Fruit fly (Drosophila melanogaster) whole organism, embryonic: ENCODE results near the gene Scgbeta.

Source experiments
- Bdp1 ChIP-seq: fragments of 200-800 bp; sonication (Bioruptor generic); optimal IDR thresholded peaks from 3 replicates; lab custom pipeline; 2016; ENCODE audit warnings: missing biosample characterization, missing genetic modification characterization
- CG10274 ChIP-seq: fragments of 200-800 bp; sonication (Bioruptor generic); optimal IDR thresholded peaks from 3 replicates; lab custom pipeline; 2017; ENCODE audit warnings: missing biosample characterization, mild to moderate bottlenecking, missing genetic modification characterization
- CG11093 ChIP-seq: fragments of 200-800 bp; sonication (Bioruptor generic); IDR thresholded peaks from 3 replicates; pipeline ENCODE4 v1.3.6; 2022; ENCODE audit warnings: missing biosample characterization, missing genetic modification characterization
- CG12219 ChIP-seq: fragments of 200-800 bp; sonication (Bioruptor generic); optimal IDR thresholded peaks from 3 replicates; lab custom pipeline; 2018; ENCODE audit warnings: missing biosample characterization, mild to moderate bottlenecking, missing genetic modification characterization
- CG14710 ChIP-seq: fragments of 200-800 bp; sonication (Bioruptor generic); optimal IDR thresholded peaks from 3 replicates; lab custom pipeline; 2019; ENCODE audit warnings: missing biosample characterization, mild to moderate bottlenecking, missing genetic modification characterization, moderate library complexity
- CG16779 ChIP-seq: fragments of 200-800 bp; sonication (Bioruptor generic); IDR thresholded peaks from 2 replicates; pipeline ENCODE4 v1.3.6; 2022; ENCODE audit warnings: missing biosample characterization, missing genetic modification characterization
- CG17912 ChIP-seq: fragments of 200-800 bp; sonication (Bioruptor generic); optimal IDR thresholded peaks from 2 replicates; lab custom pipeline; 2018; ENCODE audit warnings: missing biosample characterization, mild to moderate bottlenecking, missing genetic modification characterization
- CG18011 ChIP-seq: fragments of 200-800 bp; sonication (Bioruptor generic); optimal IDR thresholded peaks from 2 replicates; lab custom pipeline; 2017; ENCODE audit warnings: missing biosample characterization, missing genetic modification characterization, mild to moderate bottlenecking, moderate library complexity, missing genotype
- CG1832 ChIP-seq: fragments of 200-800 bp; sonication (Bioruptor generic); optimal IDR thresholded peaks from 2 replicates; lab custom pipeline; 2017; ENCODE audit warnings: missing biosample characterization, mild to moderate bottlenecking, missing genetic modification characterization, inconsistent platforms
- CG18476 ChIP-seq: fragments of 200-800 bp; sonication (Bioruptor generic); optimal IDR thresholded peaks from 2 replicates; lab custom pipeline; 2016; ENCODE audit warnings: missing biosample characterization, mild to moderate bottlenecking, missing genetic modification characterization
- CG30020 ChIP-seq: fragments of 200-800 bp; optimal IDR thresholded peaks from 2 replicates; lab custom pipeline; 2019; ENCODE audit warnings: missing biosample characterization, mild to moderate bottlenecking, missing genetic modification characterization, moderate library complexity
- CG31441 ChIP-seq: fragments of 200-800 bp; sonication (Bioruptor generic); IDR thresholded peaks from 2 replicates; pipeline ENCODE4 v1.3.6; 2022; ENCODE audit warnings: missing biosample characterization, missing genetic modification characterization
- CG32532 ChIP-seq: fragments of 200-800 bp; sonication (Bioruptor generic); IDR thresholded peaks from 2 replicates; pipeline ENCODE4 v1.3.6; 2022; ENCODE audit warnings: missing biosample characterization, missing genetic modification characterization
- CG4328 ChIP-seq: fragments of 200-800 bp; sonication (Bioruptor generic); optimal IDR thresholded peaks from 3 replicates; lab custom pipeline; 2017; ENCODE audit warnings: missing biosample characterization, missing genetic modification reagents, missing genetic modification characterization
- CG4360 ChIP-seq: fragments of 200-800 bp; sonication (Bioruptor generic); IDR thresholded peaks from 2 replicates; pipeline ENCODE4 v1.3.6; 2022; ENCODE audit warnings: missing biosample characterization, missing genetic modification characterization
- CG7372 ChIP-seq: fragments of 200-800 bp; sonication (Bioruptor generic); IDR thresholded peaks from 2 replicates; pipeline ENCODE4 v1.3.6; 2022; ENCODE audit warnings: missing biosample characterization, missing genetic modification characterization
- CG7745 ChIP-seq: fragments of 200-800 bp; sonication (Bioruptor generic); optimal IDR thresholded peaks from 2 replicates; lab custom pipeline; 2018; ENCODE audit warnings: missing biosample characterization, mild to moderate bottlenecking, missing genetic modification characterization, moderate library complexity
- CG7928 ChIP-seq: fragments of 200-800 bp; sonication (Bioruptor generic); optimal IDR thresholded peaks from 2 replicates; lab custom pipeline; 2017; ENCODE audit warnings: missing biosample characterization, mild to moderate bottlenecking, missing genetic modification characterization
- CG8089 ChIP-seq: fragments of 200-800 bp; sonication (Bioruptor generic); optimal IDR thresholded peaks from 3 replicates; lab custom pipeline; 2016; ENCODE audit warnings: missing biosample characterization, missing genetic modification characterization
- CHES-1-like ChIP-seq: fragments of 200-800 bp; sonication (Bioruptor generic); optimal IDR thresholded peaks from 2 replicates; lab custom pipeline; 2016; ENCODE audit warnings: missing biosample characterization, missing genetic modification characterization
- CoRest ChIP-seq: fragments of 200-800 bp; sonication (Bioruptor generic); optimal IDR thresholded peaks from 3 replicates; lab custom pipeline; 2018; ENCODE audit warnings: missing biosample characterization, mild to moderate bottlenecking, missing genetic modification characterization, moderate library complexity
- Dad ChIP-seq: fragments of 200-800 bp; sonication (Bioruptor generic); optimal IDR thresholded peaks from 3 replicates; lab custom pipeline; 2016; ENCODE audit warnings: missing biosample characterization, missing genetic modification characterization
- Deaf1 ChIP-seq: fragments of 200-800 bp; optimal IDR thresholded peaks from 3 replicates; lab custom pipeline; 2019; ENCODE audit warnings: missing biosample characterization, mild to moderate bottlenecking, missing genetic modification characterization, moderate library complexity
- Dip2 ChIP-seq: fragments of 200-800 bp; sonication (Bioruptor generic); IDR thresholded peaks from 2 replicates; pipeline ENCODE4 v1.3.6; 2022; ENCODE audit warnings: missing biosample characterization, missing genetic modification characterization
- HLH3B ChIP-seq: fragments of 200-800 bp; sonication (Bioruptor generic); IDR thresholded peaks from 2 replicates; pipeline ENCODE4 v1.3.6; 2022; ENCODE audit warnings: missing biosample characterization, missing genetic modification characterization
- MTF-1 ChIP-seq: fragments of 200-800 bp; sonication (Bioruptor generic); optimal IDR thresholded peaks from 2 replicates; lab custom pipeline; 2018; ENCODE audit warnings: missing biosample characterization, mild to moderate bottlenecking, missing genetic modification characterization, borderline replicate concordance
- Meics ChIP-seq: fragments of 200-800 bp; sonication (Bioruptor generic); optimal IDR thresholded peaks from 2 replicates; lab custom pipeline; 2017; ENCODE audit warnings: missing biosample characterization, mild to moderate bottlenecking, missing genetic modification characterization
- Spps ChIP-seq: fragments of 200-800 bp; sonication (Bioruptor generic); optimal IDR thresholded peaks from 2 replicates; lab custom pipeline; 2018; ENCODE audit warnings: missing biosample characterization, mild to moderate bottlenecking, missing genetic modification characterization
- bsh ChIP-seq, 2 experiments: fragments of 200-800 bp; sonication (Bioruptor generic); optimal IDR thresholded peaks; 2 replicates each; lab custom pipeline; 2017 to 2018; ENCODE audit warnings: mild to moderate bottlenecking in 2 of 2, missing biosample characterization in 2 of 2, missing genetic modification characterization in 2 of 2, moderate library complexity in 1 of 2
- corto ChIP-seq: fragments of 200-800 bp; sonication (Bioruptor generic); optimal IDR thresholded peaks from 2 replicates; lab custom pipeline; 2016; ENCODE audit warnings: missing biosample characterization, mild to moderate bottlenecking, missing genetic modification characterization, moderate library complexity
- da ChIP-seq: fragments of 200-800 bp; sonication (Bioruptor generic); optimal IDR thresholded peaks from 2 replicates; lab custom pipeline; 2016; ENCODE audit warnings: missing biosample characterization, missing genetic modification characterization
- eyg ChIP-seq: fragments of 200-800 bp; sonication (Bioruptor generic); optimal IDR thresholded peaks from 3 replicates; lab custom pipeline; 2016; ENCODE audit warnings: missing biosample characterization, missing genetic modification characterization
- fd102C ChIP-seq: fragments of 200-800 bp; sonication (Bioruptor generic); optimal IDR thresholded peaks from 2 replicates; lab custom pipeline; 2018; ENCODE audit warnings: missing biosample characterization, mild to moderate bottlenecking, missing genetic modification characterization, moderate library complexity
- ftz-f1 ChIP-seq: fragments of 200-800 bp; sonication (Bioruptor generic); optimal IDR thresholded peaks from 2 replicates; lab custom pipeline; 2016; ENCODE audit warnings: missing biosample characterization, missing genetic modification characterization
- gcm ChIP-seq: fragments of 200-800 bp; sonication (Bioruptor generic); optimal IDR thresholded peaks from 2 replicates; lab custom pipeline; 2019; ENCODE audit warnings: missing biosample characterization, mild to moderate bottlenecking, missing genetic modification characterization, moderate library complexity
- gt ChIP-seq: fragments of 200-800 bp; sonication (Bioruptor generic); IDR thresholded peaks from 2 replicates; pipeline ENCODE4 v1.3.6; 2022; ENCODE audit warnings: missing biosample characterization, missing genetic modification characterization
- hkb ChIP-seq, 2 experiments: fragments of 200-800 bp in 1 of 2; fragments of >200 bp in 1 of 2; sonication (Bioruptor generic) in 1 of 2; IDR thresholded peaks in 1 of 2; optimal IDR thresholded peaks in 1 of 2; 2 replicates each; pipeline versions ENCODE4 v1.3.6 to Lab custom; 2017 to 2022; ENCODE audit warnings: missing biosample characterization in 1 of 2, missing genetic modification characterization in 1 of 2
- knrl ChIP-seq: fragments of 200-800 bp; sonication (Bioruptor generic); IDR thresholded peaks from 3 replicates; pipeline ENCODE4 v1.3.6; 2022; ENCODE audit warnings: missing biosample characterization, missing genetic modification characterization; ENCODE audit not compliant: partially characterized antibody
- lov ChIP-seq, 2 experiments: fragments of 200-800 bp in 1 of 2; fragments of >200 bp in 1 of 2; sonication (Bioruptor generic) in 1 of 2; IDR thresholded peaks in 1 of 2; optimal IDR thresholded peaks in 1 of 2; 2 replicates in 1 of 2; 3 replicates in 1 of 2; pipeline versions ENCODE4 v1.3.6 to Lab custom; 2017 to 2022; ENCODE audit warnings: missing biosample characterization in 1 of 2, missing genetic modification characterization in 1 of 2
- oc ChIP-seq: fragments of 200-800 bp; sonication (Bioruptor generic); optimal IDR thresholded peaks from 2 replicates; lab custom pipeline; 2018; ENCODE audit warnings: missing biosample characterization, mild to moderate bottlenecking, missing genetic modification characterization, moderate library complexity
- pho ChIP-seq: fragments of 200-800 bp; sonication (Bioruptor generic); optimal IDR thresholded peaks from 2 replicates; lab custom pipeline; 2016; ENCODE audit warnings: missing biosample characterization, missing genetic modification characterization
- pum ChIP-seq: fragments of 200-800 bp; sonication (Bioruptor generic); optimal IDR thresholded peaks from 2 replicates; lab custom pipeline; 2016; ENCODE audit warnings: missing biosample characterization, missing genetic modification characterization
- row ChIP-seq: fragments of 200-800 bp; sonication (Bioruptor generic); IDR thresholded peaks from 3 replicates; pipeline ENCODE4 v1.3.6; 2022; ENCODE audit warnings: missing biosample characterization, missing genetic modification characterization
- seq ChIP-seq: fragments of 200-800 bp; sonication (Bioruptor generic); IDR thresholded peaks from 2 replicates; pipeline ENCODE4 v1.3.6; 2022; ENCODE audit warnings: missing biosample characterization, missing genetic modification characterization
- zf30C ChIP-seq: fragments of 200-800 bp; sonication (Bioruptor generic); optimal IDR thresholded peaks from 3 replicates; lab custom pipeline; 2018; ENCODE audit warnings: missing biosample characterization, mild to moderate bottlenecking, missing genetic modification characterization
- zfh1 ChIP-seq: fragments of 200-800 bp; sonication (Bioruptor generic); IDR thresholded peaks from 3 replicates; pipeline ENCODE4 v1.3.6; 2022; ENCODE audit warnings: missing biosample characterization, missing genetic modification characterization

The Scgbeta gene

dm6 chr3R:12442601-12443533 lies 20.6 kb upstream of the Scgbeta start (continued):
- TF ChIP-seq knrl (no peak), CG7928 (no peak), CG18476 (GFP tag; lab: Kevin White, UChicago) (no peak), CG4360 (GFP tag; lab: Robert Waterston, UW) (no peak), CoRest (tag; lab: Kevin White, UChicago) (peak; percentile 58), pho (no peak), Meics (GFP tag; lab: Kevin White, UChicago) (peak; percentile 60), seq (GFP tag; lab: Robert Waterston, UW) (no peak), zfh1 (GFP tag; lab: Robert Waterston, UW) (no peak), HLH3B (GFP tag; lab: Robert Waterston, UW) (no peak), CG17912 (GFP tag; lab: Kevin White, UChicago) (no peak), CG31441 (GFP tag; lab: Robert Waterston, UW) (peak; percentile 24; the same call in 1 of the 2 replicates), eyg (GFP tag; lab: Kevin White, UChicago) (no peak), hkb (optimal IDR thresholded peaks at IDR 0.05; lab: Kevin White, UChicago) (no peak), hkb (GFP tag; IDR thresholded peaks at IDR 0.05; lab: Robert Waterston, UW) (no peak), CG14710 (tag; lab: Kevin White, UChicago) (no peak), da (GFP tag; lab: Kevin White, UChicago) (no peak), Dip2 (GFP tag; lab: Robert Waterston, UW) (no peak)

dm6 chr3R:12441008-12441606 lies 18.9 kb upstream of the Scgbeta start:
- TF ChIP-seq pum (GFP tag; lab: Kevin White, UChicago) (no peak), corto (GFP tag; lab: Kevin White, UChicago) (no peak), Dad (no peak), CG14710 (tag; lab: Kevin White, UChicago) (no peak), CG7745 (tag; lab: Kevin White, UChicago) (no peak), CG16779 (GFP tag; lab: Robert Waterston, UW) (no peak), bsh (GFP tag; optimal IDR thresholded peaks at IDR 0.05; lab: Kevin White, UChicago) (no peak), gt (GFP tag; lab: Robert Waterston, UW) (no peak), oc (tag; lab: Kevin White, UChicago) (no peak), CG12219 (no peak), CG8089 (GFP tag; lab: Kevin White, UChicago) (no peak), row (no peak), fd102C (GFP tag; lab: Kevin White, UChicago) (no peak), lov (optimal IDR thresholded peaks at IDR 0.05; lab: Kevin White, UChicago) (no peak), lov (GFP tag; IDR thresholded peaks at IDR 0.05; lab: Robert Waterston, UW) (no peak), CG32532 (GFP tag; lab: Robert Waterston, UW) (peak; percentile 20; the same call in 1 of the 2 replicates), CG1832 (GFP tag; lab: Kevin White, UChicago) (no peak), Dip2 (GFP tag; lab: Robert Waterston, UW) (no peak), CG7372 (GFP tag; lab: Robert Waterston, UW) (no peak), Deaf1 (peak; percentile 46), Spps (tag; lab: Kevin White, UChicago) (no peak), gcm (no peak), CG18011 (no peak), CG10274 (GFP tag; lab: Kevin White, UChicago) (no peak), Bdp1 (GFP tag; lab: Kevin White, UChicago) (no peak), ftz-f1 (GFP tag; lab: Kevin White, UChicago) (no peak), CHES-1-like (GFP tag; lab: Kevin White, UChicago) (no peak), CG11093 (GFP tag; lab: Robert Waterston, UW) (no peak), CG4328 (GFP tag; lab: Kevin White, UChicago) (no peak), CG18476 (GFP tag; lab: Kevin White, UChicago) (no peak), zf30C (GFP tag; lab: Kevin White, UChicago) (no peak), MTF-1 (GFP tag; lab: Kevin White, UChicago) (no peak), CG30020 (no peak)
